Worm (Caenorhabditis elegans) whole organism, young adult: ENCODE data around the gene C34E11.2.

Experiments
- B0035.1 ChIP-seq: sonication (generic microtip); optimal IDR thresholded peaks from 2 replicates; lab custom pipeline; 2016; ENCODE audit warnings: missing genetic modification characterization, mild to moderate bottlenecking, missing compliant biosample characterization, missing genotype, missing genetic modification reagents
- F23B12.7 ChIP-seq: sonication (generic microtip); optimal IDR thresholded peaks from 2 replicates; lab custom pipeline; 2017; ENCODE audit warnings: missing genetic modification characterization, mild to moderate bottlenecking, missing compliant biosample characterization, antibody characterized with exemption, moderate library complexity; ENCODE audit not compliant: insufficient read depth
- F37B4.10 ChIP-seq: fragments of 200-800 bp; sonication (Bioruptor generic); IDR thresholded peaks from 2 replicates; pipeline ENCODE4 v1.3.6; 2022; ENCODE audit warnings: missing genetic modification characterization, missing compliant biosample characterization
- F52B5.7 ChIP-seq: sonication (generic microtip); optimal IDR thresholded peaks from 2 replicates; lab custom pipeline; 2016; ENCODE audit warnings: mild to moderate bottlenecking, missing genetic modification characterization, missing compliant biosample characterization
- F55B11.4 ChIP-seq: sonication (generic microtip); optimal IDR thresholded peaks from 2 replicates; lab custom pipeline; 2016; ENCODE audit warnings: missing compliant biosample characterization, missing genetic modification characterization, borderline replicate concordance; ENCODE audit not compliant: insufficient read depth
- F57C9.4 ChIP-seq: sonication (generic microtip); optimal IDR thresholded peaks from 2 replicates; lab custom pipeline; 2017; ENCODE audit warnings: mild to moderate bottlenecking, missing genetic modification characterization, missing compliant biosample characterization
- T07F8.4 ChIP-seq: sonication (generic microtip); optimal IDR thresholded peaks from 2 replicates; lab custom pipeline; 2016; ENCODE audit warnings: mild to moderate bottlenecking, missing genetic modification characterization, moderate library complexity, missing compliant biosample characterization
- T26A5.8 ChIP-seq: sonication (generic microtip); optimal IDR thresholded peaks from 2 replicates; lab custom pipeline; 2016; ENCODE audit warnings: missing genetic modification characterization, missing compliant biosample characterization
- Y53F4B.3 ChIP-seq: fragments of 200-800 bp; sonication (Bioruptor generic); IDR thresholded peaks from 2 replicates; pipeline ENCODE4 v1.3.6; 2022; ENCODE audit warnings: missing genetic modification reagents, missing genetic modification characterization, missing compliant biosample characterization
- Y79H2A.3 ChIP-seq: fragments of 200-800 bp; sonication (Bioruptor generic); conservative IDR thresholded peaks from 2 replicates; pipeline ENCODE4 v1.3.6; 2022; ENCODE audit warnings: missing genetic modification reagents, missing genetic modification characterization, missing compliant biosample characterization
- aptf-2 ChIP-seq: fragments of 200-800 bp; sonication (Bioruptor generic); conservative IDR thresholded peaks from 2 replicates; pipeline ENCODE4 v1.3.6; 2022; ENCODE audit warnings: missing genetic modification reagents, missing genetic modification characterization, missing compliant biosample characterization
- athp-1 ChIP-seq: sonication (generic microtip); optimal IDR thresholded peaks from 2 replicates; lab custom pipeline; 2017; ENCODE audit warnings: mild to moderate bottlenecking, missing genetic modification characterization, missing compliant biosample characterization
- bed-2 ChIP-seq: fragments of 200-800 bp; sonication (Bioruptor generic); IDR thresholded peaks from 2 replicates; pipeline ENCODE4 v1.3.6; 2022; ENCODE audit warnings: missing genetic modification reagents, missing genetic modification characterization, missing compliant biosample characterization
- cebp-2 ChIP-seq: fragments of 200-800 bp; sonication (Bioruptor generic); IDR thresholded peaks from 2 replicates; pipeline ENCODE4 v1.3.6; 2022; ENCODE audit warnings: missing genetic modification characterization, missing compliant biosample characterization
- ceh-27 ChIP-seq: fragments of 200-800 bp; sonication (Bioruptor generic); optimal IDR thresholded peaks from 2 replicates; lab custom pipeline; 2018; ENCODE audit warnings: mild to moderate bottlenecking, missing genetic modification characterization, moderate library complexity, missing compliant biosample characterization
- ceh-91 ChIP-seq: fragments of 200-800 bp; sonication (Bioruptor generic); IDR thresholded peaks from 2 replicates; pipeline ENCODE4 v1.3.6; 2022; ENCODE audit warnings: missing genetic modification reagents, missing genetic modification characterization, missing compliant biosample characterization
- egrh-3 ChIP-seq: fragments of 200-800 bp; sonication (Bioruptor generic); IDR thresholded peaks from 2 replicates; pipeline ENCODE4 v1.3.6; 2022; ENCODE audit warnings: missing genetic modification reagents, missing genetic modification characterization, missing compliant biosample characterization
- ets-4 ChIP-seq: fragments of 200-800 bp; sonication (Bioruptor generic); optimal IDR thresholded peaks from 2 replicates; lab custom pipeline; 2018; ENCODE audit warnings: mild to moderate bottlenecking, missing genetic modification characterization, missing compliant biosample characterization
- gei-17 ChIP-seq: fragments of 200-800 bp; sonication (Bioruptor generic); optimal IDR thresholded peaks from 2 replicates; lab custom pipeline; 2018; ENCODE audit warnings: mild to moderate bottlenecking, missing genetic modification characterization, missing compliant biosample characterization
- him-1 ChIP-seq: sonication (generic microtip); optimal IDR thresholded peaks from 2 replicates; lab custom pipeline; 2016; ENCODE audit warnings: missing genotype, missing genetic modification reagents, missing genetic modification characterization, missing compliant biosample characterization
- hmg-1.2 ChIP-seq: fragments of 200-800 bp; sonication (Bioruptor generic); IDR thresholded peaks from 2 replicates; pipeline ENCODE4 v1.3.6; 2022; ENCODE audit warnings: missing genetic modification reagents, missing genetic modification characterization, missing compliant biosample characterization
- lag-1 ChIP-seq: fragments of 200-800 bp; sonication (Bioruptor generic); IDR thresholded peaks from 2 replicates; pipeline ENCODE4 v1.3.6; 2022; ENCODE audit warnings: missing genetic modification reagents, missing genetic modification characterization, missing compliant biosample characterization
- let-526 ChIP-seq: fragments of 200-800 bp; sonication (Bioruptor generic); IDR thresholded peaks from 2 replicates; pipeline ENCODE4 v1.3.6; 2022; ENCODE audit warnings: missing genetic modification reagents, missing genetic modification characterization, missing compliant biosample characterization
- let-607 ChIP-seq, 2 experiments: fragments of 200-800 bp in 1 of 2; sonication (Bioruptor generic) in 1 of 2; sonication (generic microtip) in 1 of 2; optimal IDR thresholded peaks; 2 replicates each; lab custom pipeline; 2016 to 2018; ENCODE audit warnings: mild to moderate bottlenecking in 2 of 2, missing compliant biosample characterization in 2 of 2, missing genetic modification characterization in 2 of 2, moderate library complexity in 2 of 2, missing genotype in 1 of 2
- lin-35 ChIP-seq, 3 experiments: fragments of 150-350 bp in 2 of 3; sonication (generic microtip) in 1 of 3; optimal IDR thresholded peaks; 2 replicates each; lab custom pipeline; 2014 to 2018; ENCODE audit warnings: missing biosample characterization in 3 of 3, missing genetic modification characterization in 3 of 3, missing genetic modification reagents in 3 of 3
- madf-3 ChIP-seq: fragments of 200-800 bp; sonication (Bioruptor generic); IDR thresholded peaks from 2 replicates; pipeline ENCODE4 v1.3.6; 2022; ENCODE audit warnings: missing genetic modification reagents, missing genetic modification characterization, missing compliant biosample characterization
- mxl-1 ChIP-seq: sonication (generic microtip); optimal IDR thresholded peaks from 2 replicates; lab custom pipeline; 2016; ENCODE audit warnings: missing genetic modification characterization, missing compliant biosample characterization
- nfya-2 ChIP-seq: fragments of 200-800 bp; sonication (Bioruptor generic); IDR thresholded peaks from 2 replicates; pipeline ENCODE4 v1.3.6; 2022; ENCODE audit warnings: missing genetic modification reagents, missing genetic modification characterization, missing compliant biosample characterization
- nfyb-1 ChIP-seq: fragments of 200-800 bp; sonication (Bioruptor generic); IDR thresholded peaks from 2 replicates; pipeline ENCODE4 v1.3.6; 2022; ENCODE audit warnings: missing genetic modification reagents, missing genetic modification characterization, missing compliant biosample characterization
- nhr-120 ChIP-seq: fragments of 200-800 bp; sonication (Bioruptor generic); IDR thresholded peaks from 2 replicates; pipeline ENCODE4 v1.3.6; 2022; ENCODE audit warnings: missing genetic modification characterization, missing compliant biosample characterization
- nhr-179 ChIP-seq: sonication (generic microtip); optimal IDR thresholded peaks from 2 replicates; lab custom pipeline; 2016; ENCODE audit warnings: mild to moderate bottlenecking, missing genetic modification characterization, missing compliant biosample characterization
- nhr-27 ChIP-seq: fragments of 200-800 bp; sonication (Bioruptor generic); optimal IDR thresholded peaks from 2 replicates; lab custom pipeline; 2018; ENCODE audit warnings: mild to moderate bottlenecking, missing genetic modification characterization, moderate library complexity, missing compliant biosample characterization
- rcor-1 ChIP-seq: fragments of 200-800 bp; sonication (Bioruptor generic); IDR thresholded peaks from 2 replicates; pipeline ENCODE4 v1.3.6; 2022; ENCODE audit warnings: missing genetic modification reagents, missing genetic modification characterization, missing compliant biosample characterization
- repo-1 ChIP-seq: sonication (generic microtip); optimal IDR thresholded peaks from 2 replicates; lab custom pipeline; 2017; ENCODE audit warnings: mild to moderate bottlenecking, missing genetic modification characterization, missing compliant biosample characterization
- snpc-1.1 ChIP-seq: sonication (generic microtip); optimal IDR thresholded peaks from 2 replicates; lab custom pipeline; 2017; ENCODE audit warnings: missing genetic modification characterization, mild to moderate bottlenecking, missing compliant biosample characterization, antibody characterized with exemption, moderate library complexity, missing genotype, missing genetic modification reagents; ENCODE audit not compliant: insufficient read depth
- snpc-3.4 ChIP-seq: sonication (generic microtip); optimal IDR thresholded peaks from 2 replicates; lab custom pipeline; 2017; ENCODE audit warnings: missing genetic modification characterization, mild to moderate bottlenecking, missing compliant biosample characterization, antibody characterized with exemption, moderate library complexity, missing genotype, missing genetic modification reagents
- snpc-4 ChIP-seq, 5 experiments: fragments of 150-350 bp in 1 of 5; sonication (generic microtip) in 4 of 5; optimal IDR thresholded peaks; 2 replicates each; lab custom pipeline; 2014 to 2018; ENCODE audit warnings: missing genetic modification characterization in 5 of 5, missing biosample characterization in 3 of 5, antibody characterized with exemption in 2 of 5, mild to moderate bottlenecking in 2 of 5, missing compliant biosample characterization in 2 of 5, missing genotype in 2 of 5, moderate library complexity in 2 of 5, missing genetic modification reagents in 1 of 5
- tbx-9 ChIP-seq: sonication (generic microtip); optimal IDR thresholded peaks from 2 replicates; lab custom pipeline; 2016; ENCODE audit warnings: borderline replicate concordance, missing genetic modification characterization, inconsistent platforms, missing compliant biosample characterization
- unc-130 ChIP-seq: sonication (generic microtip); optimal IDR thresholded peaks from 2 replicates; lab custom pipeline; 2016; ENCODE audit warnings: missing genetic modification reagents, missing genetic modification characterization, missing compliant biosample characterization
- zfh-2 ChIP-seq: fragments of 200-800 bp; sonication (Bioruptor generic); conservative IDR thresholded peaks from 2 replicates; pipeline ENCODE4 v1.3.6; 2022; ENCODE audit warnings: missing genetic modification reagents, missing genetic modification characterization, missing compliant biosample characterization
- zim-3 ChIP-seq: sonication (generic microtip); optimal IDR thresholded peaks from 2 replicates; lab custom pipeline; 2017; ENCODE audit warnings: mild to moderate bottlenecking, missing genetic modification characterization, moderate library complexity, missing compliant biosample characterization
- ztf-25 ChIP-seq: fragments of 200-800 bp; sonication (Bioruptor generic); IDR thresholded peaks from 2 replicates; pipeline ENCODE4 v1.3.6; 2022; ENCODE audit warnings: missing genetic modification reagents, missing genetic modification characterization, missing compliant biosample characterization

Gene C34E11.2

DNA sequence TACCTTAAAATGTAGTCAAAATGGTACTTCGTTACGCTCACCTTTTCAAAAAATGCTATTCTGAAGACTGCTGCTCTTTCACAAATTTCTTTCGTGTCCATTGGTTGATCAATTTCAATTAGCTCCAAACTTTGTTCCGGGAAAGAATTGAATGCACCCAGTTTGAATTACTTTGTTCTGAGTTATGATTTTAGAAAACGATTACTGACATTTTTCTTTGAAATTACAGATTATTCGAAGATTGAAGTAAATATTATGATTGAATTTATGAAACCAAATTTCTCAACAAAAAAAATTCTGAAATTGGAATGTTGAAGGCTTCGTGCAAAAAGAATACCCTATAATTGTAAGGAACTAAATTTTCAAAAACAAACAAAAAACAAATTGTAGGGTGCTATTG lies 30.3 kb downstream of the C34E11.2 start, which contains the start of gene Y102F5A.1:
Gene Y102F5A.1 (minus strand): TSS at position 101 of the 400 bp plus-strand sequence.
- TF ChIP-seq zfh-2 (GFP tag; lab: Robert Waterston, UW) (no peak), repo-1 (no peak), let-607 (tag; optimal IDR thresholded peaks at IDR 0.05; lab: Kevin White, UChicago) (no peak), T07F8.4 (tag; lab: Kevin White, UChicago) (no peak), athp-1 (tag; lab: Kevin White, UChicago) (no peak), ceh-91 (GFP tag; lab: Robert Waterston, UW) (no peak), nfya-2 (GFP tag; lab: Robert Waterston, UW) (no peak), F37B4.10 (GFP tag; lab: Robert Waterston, UW) (no peak), tbx-9 (tag; lab: Kevin White, UChicago) (no peak), Y53F4B.3 (GFP tag; lab: Robert Waterston, UW) (no peak), unc-130 (GFP tag; lab: Kevin White, UChicago) (no peak), snpc-4 (GFP tag; optimal IDR thresholded peaks at IDR 0.05; lab: Kevin White, UChicago) (no peak), snpc-4 (tag; optimal IDR thresholded peaks at IDR 0.05; lab: Kevin White, UChicago) (no peak), bed-2 (GFP tag; lab: Robert Waterston, UW) (no peak), F52B5.7 (tag; lab: Kevin White, UChicago) (no peak), ceh-27 (GFP tag; lab: Kevin White, UChicago) (no peak), nhr-120 (GFP tag; lab: Robert Waterston, UW) (no peak)

DNA sequence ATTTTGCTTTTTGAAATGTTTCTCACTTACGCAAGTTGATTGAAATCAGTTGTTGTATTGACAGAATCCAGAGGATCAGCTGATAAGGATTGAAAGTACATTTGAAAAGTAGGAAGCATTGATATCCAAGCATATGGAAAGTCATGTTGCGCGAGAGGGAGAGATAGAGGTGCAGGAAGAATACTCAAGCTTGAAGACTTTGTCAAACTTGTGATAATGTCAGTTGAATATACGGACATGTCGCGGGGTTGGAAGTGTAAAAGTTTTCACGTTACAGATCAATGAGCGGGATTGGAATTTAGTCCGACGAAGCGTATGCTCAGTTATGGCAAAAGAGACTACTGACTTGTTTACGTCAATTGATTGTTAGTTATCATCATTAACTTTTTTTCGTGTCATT lies 45.3 kb downstream of the C34E11.2 start, which contains the start of gene ttx-3:
Gene ttx-3 (minus strand): TSS at position 101 of the 400 bp plus-strand sequence.
- TF ChIP-seq ets-4 (GFP tag; lab: Kevin White, UChicago) (no peak), let-526 (GFP tag; lab: Robert Waterston, UW) (no peak), nfya-2 (GFP tag; lab: Robert Waterston, UW) (no peak), snpc-1.1 (no peak), ceh-91 (GFP tag; lab: Robert Waterston, UW) (no peak), nfyb-1 (GFP tag; lab: Robert Waterston, UW) (no peak), F57C9.4 (tag; lab: Kevin White, UChicago) (no peak), F55B11.4 (no peak), zfh-2 (GFP tag; lab: Robert Waterston, UW) (no peak), him-1 (no peak), F37B4.10 (GFP tag; lab: Robert Waterston, UW) (no peak), gei-17 (GFP tag; lab: Kevin White, UChicago) (no peak), aptf-2 (GFP tag; lab: Robert Waterston, UW) (no peak), madf-3 (GFP tag; lab: Robert Waterston, UW) (no peak), cebp-2 (GFP tag; lab: Robert Waterston, UW) (no peak), rcor-1 (GFP tag; lab: Robert Waterston, UW) (no peak), B0035.1 (tag; lab: Kevin White, UChicago) (no peak), bed-2 (GFP tag; lab: Robert Waterston, UW) (no peak), mxl-1 (no peak)

DNA sequence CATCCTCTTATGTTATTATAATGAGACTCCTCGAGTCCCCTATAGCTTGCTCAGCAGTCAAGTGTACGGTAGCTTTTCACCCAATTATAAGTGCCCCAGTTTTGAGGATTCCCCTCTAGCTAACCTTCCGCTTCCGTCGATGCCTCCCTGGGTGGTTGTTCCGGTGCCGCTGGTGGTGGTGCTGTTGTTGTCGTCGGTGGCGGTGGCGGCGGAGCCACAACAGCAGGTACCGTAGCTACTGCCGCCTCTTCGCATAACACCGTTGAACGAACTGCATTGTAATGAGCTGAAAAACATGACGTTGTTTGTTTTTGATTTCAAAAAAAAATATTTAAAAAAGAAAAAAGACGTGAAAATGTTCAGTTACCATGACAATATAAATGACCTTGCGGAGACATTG lies 48.1 kb downstream of the C34E11.2 start:
- TF ChIP-seq egrh-3 (GFP tag; lab: Robert Waterston, UW) (0 out of 2 replicates have a peak, but pooled peaks have one; percentile 7), T26A5.8 (tag; lab: Kevin White, UChicago) (no peak)

DNA sequence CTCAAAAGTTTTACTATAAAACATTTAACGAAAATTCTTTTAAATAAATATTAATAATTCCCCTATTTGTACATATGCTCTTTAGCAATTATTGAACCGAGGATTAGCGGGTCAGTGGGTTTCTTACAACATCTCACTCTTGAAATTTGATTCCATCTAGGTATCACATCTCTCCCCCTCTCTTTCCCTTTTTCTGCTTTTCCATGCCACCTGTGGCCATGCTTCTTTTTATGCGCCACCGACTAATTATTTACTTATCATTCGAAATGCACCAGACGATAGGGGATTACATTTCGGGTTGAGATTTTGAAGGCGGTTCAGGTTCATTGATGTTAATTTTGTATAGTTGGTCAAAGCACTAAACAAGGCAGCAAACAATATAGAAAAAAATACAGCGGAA lies 48.7 kb downstream of the C34E11.2 start:
- no peak for TF ChIP-seq Y53F4B.3 (GFP tag; lab: Robert Waterston, UW)
- TF ChIP-seq lin-35 (GFP tag; optimal IDR thresholded peaks at IDR 0.05; lab: Kevin White, UChicago) = no peak
- no peak for TF ChIP-seq Y79H2A.3 (GFP tag; lab: Robert Waterston, UW)
- TF ChIP-seq gei-17 (GFP tag; lab: Kevin White, UChicago) = no peak
- no peak for TF ChIP-seq hmg-1.2 (GFP tag; lab: Robert Waterston, UW)
- no peak for TF ChIP-seq ztf-25 (GFP tag; lab: Robert Waterston, UW)
- TF ChIP-seq snpc-3.4 = no peak
- TF ChIP-seq zim-3 (tag; lab: Kevin White, UChicago) = no peak
- no peak for TF ChIP-seq lag-1 (GFP tag; lab: Robert Waterston, UW)
- TF ChIP-seq snpc-4 (GFP tag; optimal IDR thresholded peaks at IDR 0.05; lab: Kevin White, UChicago) = no peak
- no peak for TF ChIP-seq snpc-4 (tag; optimal IDR thresholded peaks at IDR 0.05; lab: Kevin White, UChicago)
- TF ChIP-seq nhr-27 (tag; lab: Kevin White, UChicago) = no peak
- no peak for TF ChIP-seq nhr-179
- TF ChIP-seq F23B12.7 (tag; lab: Kevin White, UChicago) = no peak
- no peak for TF ChIP-seq athp-1 (tag; lab: Kevin White, UChicago)
- TF ChIP-seq rcor-1 (GFP tag; lab: Robert Waterston, UW) = no peak
